Fruit fly (Drosophila melanogaster): ENCODE measurements around the gene Rac1.

The Rac1 gene

dm6 chr3L:1302234-1302949 is at the start of gene Rac1, which contains the start of gene Acat2:
TSS of gene Rac1 (minus strand) at chr3L:1302683.
TSS of gene Acat2 (plus strand) at chr3L:1302944.
- TF ChIP-seq CG13204 (GFP tag; optimal IDR thresholded peaks at IDR 0.05) (no peak), CG15710 (tag; optimal IDR thresholded peaks at IDR 0.05) (no peak), CG12605 (GFP tag; IDR thresholded peaks at IDR 0.05) (no peak), D1 (tag; optimal IDR thresholded peaks at IDR 0.05) (no peak), CG14655 (GFP tag; optimal IDR thresholded peaks at IDR 0.05) (no peak), CG8301 (tag; optimal IDR thresholded peaks at IDR 0.05) (no peak), EcR (GFP tag; optimal IDR thresholded peaks at IDR 0.05) (no peak), CG32121 (GFP tag; IDR thresholded peaks at IDR 0.05) (no peak), CG10348 (GFP tag; IDR thresholded peaks at IDR 0.05) (no peak), Pif1A (GFP tag; optimal IDR thresholded peaks at IDR 0.05) (no peak), gl (tag; optimal IDR thresholded peaks at IDR 0.05) (no peak), rn (GFP tag; IDR thresholded peaks at IDR 0.05) (no peak), CG9948 (tag; optimal IDR thresholded peaks at IDR 0.05) (no peak)

dm6 chr3L:1352065-1352464 is 49.6 kb upstream of the Rac1 start:
- TF ChIP-seq CG4496 (GFP tag; IDR thresholded peaks at IDR 0.05) (0 out of 3 replicates have a peak, but pooled peaks have one; percentile 10), CG17806 (tag; optimal IDR thresholded peaks at IDR 0.05) (no peak), EcR (GFP tag; optimal IDR thresholded peaks at IDR 0.05) (peak; percentile 31), CG15710 (tag; optimal IDR thresholded peaks at IDR 0.05) (no peak), CG10348 (GFP tag; IDR thresholded peaks at IDR 0.05) (no peak), Pif1B (GFP tag; optimal IDR thresholded peaks at IDR 0.05) (no peak), Ets98B (GFP tag; IDR thresholded peaks at IDR 0.05) (0 out of 2 replicates have a peak, but pooled peaks have one; percentile 19), fd96Ca (GFP tag; IDR thresholded peaks at IDR 0.05) (0 out of 3 replicates have a peak, but pooled peaks have one; percentile 3), D1 (tag; optimal IDR thresholded peaks at IDR 0.05) (peak; percentile 32)

dm6 chr3L:1350924-1351215 is 48.4 kb upstream of the Rac1 start, which contains the start of gene CG9166:
TSS of gene CG9166 (plus strand) at chr3L:1351116.
- TF ChIP-seq Snoo (tag; optimal IDR thresholded peaks at IDR 0.05) (no peak), CG4496 (GFP tag; IDR thresholded peaks at IDR 0.05) (no peak), rn (GFP tag; IDR thresholded peaks at IDR 0.05) (no peak), CG9948 (tag; optimal IDR thresholded peaks at IDR 0.05) (no peak), CG10348 (GFP tag; IDR thresholded peaks at IDR 0.05) (no peak), CG34367 (tag; optimal IDR thresholded peaks at IDR 0.05) (no peak), CG32121 (GFP tag; IDR thresholded peaks at IDR 0.05) (no peak), gl (tag; optimal IDR thresholded peaks at IDR 0.05) (no peak), CG8301 (tag; optimal IDR thresholded peaks at IDR 0.05) (no peak)

DNA sequence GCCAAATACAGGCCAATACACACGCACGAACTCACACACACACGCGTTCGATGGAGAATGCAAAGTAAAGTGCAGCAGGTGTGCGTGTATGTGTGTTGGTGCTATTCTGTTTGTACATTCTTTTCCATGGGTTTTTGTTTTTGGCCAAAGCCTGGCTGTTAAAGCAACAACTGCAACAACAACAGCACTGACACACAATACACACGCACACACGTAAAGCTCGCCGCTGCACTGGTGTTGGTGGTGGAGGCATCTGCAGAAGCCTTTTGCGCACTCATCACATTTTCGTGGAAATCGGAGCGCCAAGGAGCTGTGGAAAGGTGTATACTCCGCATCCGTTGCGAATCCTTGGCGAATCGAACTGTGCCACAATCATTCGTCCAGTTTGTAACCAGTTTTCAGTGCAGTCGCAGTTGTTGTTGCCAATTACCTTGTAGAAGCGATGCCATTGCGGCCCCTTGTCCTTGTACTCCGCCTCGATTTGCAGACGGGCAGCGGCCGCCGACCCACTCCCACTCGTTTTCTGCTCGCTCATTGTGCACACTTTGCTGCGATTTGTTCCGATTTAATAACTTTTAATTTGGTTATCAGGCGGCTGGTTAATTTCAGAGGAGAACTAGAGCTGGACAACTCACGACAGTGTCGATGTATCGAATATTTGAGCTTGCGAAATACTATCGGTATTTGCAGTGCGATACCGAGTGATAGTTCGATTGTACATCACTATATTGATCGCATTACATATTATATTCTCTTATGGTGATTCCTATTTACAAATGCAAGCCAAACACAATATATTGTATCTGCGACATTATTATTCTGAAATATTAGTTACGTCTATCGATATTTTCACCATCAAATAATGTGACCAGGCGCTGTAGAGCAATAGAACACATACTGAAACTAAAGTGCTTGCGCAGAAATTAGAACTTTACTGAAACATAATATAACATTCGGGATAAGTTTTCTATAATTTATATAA is 47.8 kb upstream of the Rac1 start:
- TF ChIP-seq Snoo (tag; optimal IDR thresholded peaks at IDR 0.05) = peak; percentile 28
- peak; percentile 40; the same call in 1 of the 2 replicates for TF ChIP-seq Ets98B (GFP tag; IDR thresholded peaks at IDR 0.05)
- no peak for TF ChIP-seq CG9948 (tag; optimal IDR thresholded peaks at IDR 0.05)
- TF ChIP-seq CG13204 (GFP tag; optimal IDR thresholded peaks at IDR 0.05) = no peak
- peak; percentile 24 for TF ChIP-seq CG15710 (tag; optimal IDR thresholded peaks at IDR 0.05)
- TF ChIP-seq CG8159 (tag; optimal IDR thresholded peaks at IDR 0.05) = peak; percentile 41
- peak; percentile 4 for TF ChIP-seq CG17806 (tag; optimal IDR thresholded peaks at IDR 0.05)
- TF ChIP-seq Pif1B (GFP tag; optimal IDR thresholded peaks at IDR 0.05) = no peak
- peak; percentile 36 for TF ChIP-seq Pif1A (GFP tag; optimal IDR thresholded peaks at IDR 0.05)

DNA sequence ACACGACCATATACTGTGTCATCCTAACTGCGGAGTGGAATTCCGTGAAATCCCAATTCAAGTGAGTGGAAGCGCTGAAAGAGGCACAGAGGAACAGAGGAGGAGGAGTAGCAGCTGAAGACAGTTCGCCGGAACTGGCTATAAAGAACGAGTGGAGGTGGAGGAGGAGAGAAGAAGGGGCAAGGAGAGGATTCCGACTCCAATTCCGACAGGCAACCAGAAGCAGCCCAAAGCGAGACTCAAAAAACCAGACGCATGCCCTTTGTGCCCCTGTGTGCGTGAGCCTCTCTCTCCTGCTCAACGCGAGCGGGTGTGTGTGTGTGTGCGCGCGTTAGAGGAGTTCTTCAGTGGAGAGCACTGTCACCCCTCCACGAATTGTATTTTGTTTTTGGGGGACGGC is 46.9 kb upstream of the Rac1 start:
- TF ChIP-seq fd96Ca (GFP tag; IDR thresholded peaks at IDR 0.05) = peak; percentile 26; the same call in 1 of the 3 replicates
- TF ChIP-seq CG4496 (GFP tag; IDR thresholded peaks at IDR 0.05) = 0 out of 3 replicates have a peak, but pooled peaks have one; percentile 7
- no peak for TF ChIP-seq Pif1A (GFP tag; optimal IDR thresholded peaks at IDR 0.05)
- no peak for TF ChIP-seq gl (tag; optimal IDR thresholded peaks at IDR 0.05)

dm6 chr3L:1348935-1349334 is 46.5 kb upstream of the Rac1 start:
- TF ChIP-seq CG12605 (GFP tag; IDR thresholded peaks at IDR 0.05) = no peak
- no peak for TF ChIP-seq CG34367 (tag; optimal IDR thresholded peaks at IDR 0.05)
- TF ChIP-seq Pif1A (GFP tag; optimal IDR thresholded peaks at IDR 0.05) = no peak

DNA sequence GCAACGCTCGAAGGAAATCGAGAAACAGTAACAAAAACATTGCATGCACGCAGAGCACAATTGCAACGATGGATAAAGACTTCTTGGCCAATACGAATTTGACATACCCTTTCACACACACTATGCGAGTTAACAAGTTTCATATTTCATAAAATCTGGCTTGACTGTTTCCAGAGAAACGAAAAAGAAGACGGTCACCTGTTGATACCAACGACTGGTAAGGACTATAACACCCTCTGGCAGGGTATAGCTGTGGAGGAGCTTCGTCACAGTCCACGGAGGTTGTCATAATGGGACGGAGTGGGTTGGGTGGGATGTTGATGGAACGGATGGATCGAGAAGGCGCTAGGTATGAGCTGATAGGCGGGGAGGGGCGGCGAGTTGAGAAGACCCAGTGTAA is 45.8 kb upstream of the Rac1 start:
- TF ChIP-seq Pif1B (GFP tag; optimal IDR thresholded peaks at IDR 0.05) (peak; percentile 63), CG17806 (tag; optimal IDR thresholded peaks at IDR 0.05) (peak; percentile 68), Pif1A (GFP tag; optimal IDR thresholded peaks at IDR 0.05) (no peak), D1 (tag; optimal IDR thresholded peaks at IDR 0.05) (no peak), CG9948 (tag; optimal IDR thresholded peaks at IDR 0.05) (peak; percentile 75), fd96Ca (GFP tag; IDR thresholded peaks at IDR 0.05) (peak; percentile 92), CG14655 (GFP tag; optimal IDR thresholded peaks at IDR 0.05) (no peak), EcR (GFP tag; optimal IDR thresholded peaks at IDR 0.05) (peak; percentile 36), CG15710 (tag; optimal IDR thresholded peaks at IDR 0.05) (peak; percentile 83), CG12605 (GFP tag; IDR thresholded peaks at IDR 0.05) (peak; percentile 75), CG10348 (GFP tag; IDR thresholded peaks at IDR 0.05) (no peak), CG8301 (tag; optimal IDR thresholded peaks at IDR 0.05) (peak; percentile 79), CG4496 (GFP tag; IDR thresholded peaks at IDR 0.05) (peak; percentile 87), Snoo (tag; optimal IDR thresholded peaks at IDR 0.05) (peak; percentile 72), CG32121 (GFP tag; IDR thresholded peaks at IDR 0.05) (peak; percentile 81), gl (tag; optimal IDR thresholded peaks at IDR 0.05) (peak; percentile 64), CG8159 (tag; optimal IDR thresholded peaks at IDR 0.05) (peak; percentile 73), Ets98B (GFP tag; IDR thresholded peaks at IDR 0.05) (peak; percentile 91), CG34367 (tag; optimal IDR thresholded peaks at IDR 0.05) (peak; percentile 78), CG13204 (GFP tag; optimal IDR thresholded peaks at IDR 0.05) (no peak), rn (GFP tag; IDR thresholded peaks at IDR 0.05) (peak; percentile 68)
